Fruit fly (Drosophila melanogaster): ENCODE measurements around the gene CG9312.

DNA sequence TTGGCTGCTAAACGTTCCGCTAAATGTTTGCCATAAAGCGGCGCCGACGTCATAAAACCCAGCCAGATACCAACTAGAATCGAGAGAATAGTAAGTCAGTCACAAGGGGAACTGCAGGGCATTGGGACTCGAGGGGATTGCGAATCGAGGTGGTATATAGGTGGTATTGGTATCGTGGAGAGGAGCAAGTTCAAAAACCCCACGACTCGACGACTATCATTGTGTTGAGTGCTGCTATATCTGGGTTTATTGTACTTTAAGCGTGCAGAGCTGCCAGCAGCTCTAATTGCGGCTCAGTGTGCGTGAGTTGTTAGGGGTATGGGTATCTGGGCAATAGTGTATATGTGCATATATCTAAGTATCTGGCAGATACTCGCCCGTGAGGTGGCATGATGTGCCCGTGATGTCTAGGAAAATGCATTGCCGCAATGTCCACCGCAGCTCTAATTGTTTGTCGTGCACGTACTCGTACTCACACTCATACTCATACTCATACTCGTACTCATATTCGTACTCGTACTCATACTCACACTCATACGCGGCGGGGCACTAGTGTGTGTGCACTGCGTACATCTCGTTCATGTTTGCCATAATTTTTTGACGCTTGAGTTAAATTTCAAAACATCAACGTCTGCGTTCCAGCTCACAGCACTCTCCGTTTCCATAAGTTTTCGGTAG is 40.6 kb downstream of the CG9312 start:
- TF ChIP-seq inv (GFP tag; IDR thresholded peaks at IDR 0.05; ENCODE audit: partially characterized antibody) (no peak), dan (GFP tag; IDR thresholded peaks at IDR 0.05) (no peak), nau (GFP tag; optimal IDR thresholded peaks at IDR 0.05) (no peak), Ravus (GFP tag; IDR thresholded peaks at IDR 0.05) (no peak), CG7987 (GFP tag; optimal IDR thresholded peaks at IDR 0.05) (no peak), Rfx (GFP tag; IDR thresholded peaks at IDR 0.05) (no peak), pnt (GFP tag; optimal IDR thresholded peaks at IDR 0.05) (no peak), Xrp1 (GFP tag; IDR thresholded peaks at IDR 0.05) (no peak), CG12769 (tag; optimal IDR thresholded peaks at IDR 0.05) (no peak), CG13296 (GFP tag; optimal IDR thresholded peaks at IDR 0.05) (no peak), bbx (GFP tag; IDR thresholded peaks at IDR 0.05; ENCODE audit: partially characterized antibody) (no peak), CG8281 (tag; optimal IDR thresholded peaks at IDR 0.05) (no peak), corto (GFP tag; optimal IDR thresholded peaks at IDR 0.05) (no peak), CG4424 (GFP tag; optimal IDR thresholded peaks at IDR 0.05) (no peak)

All from whole organism, embryonic.